Worm (Caenorhabditis elegans) whole organism, midembryonic: ENCODE data around the gene srw-133.

Experiments used
- T22C8.4 ChIP-seq: fragments of 200-800 bp; sonication (Bioruptor generic); IDR thresholded peaks from 2 replicates; pipeline ENCODE4 v1.3.6; 2022; ENCODE audit warnings: missing genetic modification characterization, missing compliant biosample characterization
- cog-1 ChIP-seq: sonication (generic microtip); optimal IDR thresholded peaks from 2 replicates; lab custom pipeline; 2016; ENCODE audit warnings: missing genetic modification characterization, missing compliant biosample characterization
- flt-1 ChIP-seq: fragments of 200-800 bp; sonication (Bioruptor generic); IDR thresholded peaks from 2 replicates; pipeline ENCODE4 v1.3.6; 2022; ENCODE audit warnings: missing genetic modification characterization, missing compliant biosample characterization
- klf-2 ChIP-seq: fragments of 200-800 bp; sonication (Bioruptor generic); conservative IDR thresholded peaks from 2 replicates; pipeline ENCODE4 v1.3.6; 2022; ENCODE audit warnings: missing genetic modification reagents, missing genetic modification characterization, missing compliant biosample characterization
- med-1 ChIP-seq: sonication (generic microtip); optimal IDR thresholded peaks from 2 replicates; lab custom pipeline; 2017; ENCODE audit warnings: missing genetic modification characterization, mild to moderate bottlenecking, missing compliant biosample characterization, antibody characterized with exemption, missing genetic modification reagents; ENCODE audit not compliant: insufficient read depth
- ref-1 ChIP-seq: fragments of 200-800 bp; sonication (Bioruptor generic); conservative IDR thresholded peaks from 2 replicates; pipeline ENCODE4 v1.3.6; 2022; ENCODE audit warnings: missing genetic modification reagents, missing genetic modification characterization, missing compliant biosample characterization
- tab-1 ChIP-seq: fragments of 200-800 bp; sonication (Bioruptor generic); IDR thresholded peaks from 2 replicates; pipeline ENCODE4 v1.3.6; 2022; ENCODE audit warnings: missing genetic modification characterization, missing compliant biosample characterization
- ztf-23 ChIP-seq: fragments of 200-800 bp; sonication (Bioruptor generic); IDR thresholded peaks from 2 replicates; pipeline ENCODE4 v1.3.6; 2022; ENCODE audit warnings: missing genetic modification reagents, missing genetic modification characterization, missing compliant biosample characterization
- ztf-29 ChIP-seq: fragments of 200-800 bp; sonication (Bioruptor generic); IDR thresholded peaks from 2 replicates; pipeline ENCODE4 v1.3.6; 2022; ENCODE audit warnings: missing genetic modification reagents, missing genetic modification characterization, missing compliant biosample characterization

The srw-133 gene

DNA sequence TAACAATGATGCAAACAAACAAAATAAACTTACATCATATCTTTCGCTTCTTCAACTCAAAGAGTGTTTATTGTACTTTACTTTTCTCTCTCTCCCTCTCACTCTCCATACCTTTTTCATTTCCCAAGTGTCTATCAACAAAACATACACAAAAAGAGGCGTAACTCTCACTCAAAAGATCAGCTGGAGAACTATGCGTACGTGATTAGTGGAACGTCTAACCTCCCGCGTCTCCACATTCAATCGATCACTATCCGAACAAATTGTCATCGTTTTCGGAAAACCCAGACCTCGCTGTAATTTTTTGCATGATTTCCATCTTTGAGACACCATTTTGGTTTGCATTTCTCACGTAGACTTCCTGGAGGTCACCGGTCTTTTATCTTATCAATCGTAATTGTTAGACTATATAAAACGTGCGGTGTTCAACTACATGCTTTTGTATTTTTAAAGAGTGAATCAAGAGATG, 17.0 kb upstream of the srw-133 start, which contains the start of gene nhr-57:
Gene nhr-57, plus strand, starts transcription at position 419 of the 469 bp plus-strand sequence.
- TF ChIP-seq klf-2 (GFP tag; lab: Robert Waterston, UW) (no peak), flt-1 (GFP tag; lab: Robert Waterston, UW) (no peak), T22C8.4 (GFP tag; lab: Robert Waterston, UW) (no peak), ztf-23 (GFP tag; lab: Robert Waterston, UW) (no peak), ref-1 (GFP tag; lab: Robert Waterston, UW) (no peak), tab-1 (GFP tag; lab: Robert Waterston, UW) (no peak), med-1 (GFP tag; lab: Kevin White, UChicago) (no peak), ztf-29 (no peak), cog-1 (tag; lab: Kevin White, UChicago) (no peak)

DNA sequence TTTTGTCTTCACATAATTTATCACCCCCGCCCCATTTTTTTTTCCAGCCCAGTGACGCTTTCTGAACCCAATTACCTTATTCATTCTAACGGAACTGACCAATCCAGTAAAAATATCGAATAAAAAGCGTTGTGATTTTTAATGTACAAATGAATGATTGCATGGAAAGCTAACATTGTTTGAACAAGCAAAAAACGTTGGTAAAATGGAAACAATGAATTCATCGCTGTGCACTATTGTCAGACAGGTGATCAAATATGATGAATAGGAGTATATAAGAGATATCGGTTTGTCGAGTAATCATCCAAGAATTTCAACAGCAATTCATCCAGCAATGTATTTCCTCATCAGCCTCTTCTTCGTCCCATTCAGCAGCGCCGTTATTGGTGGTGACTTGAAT, 15.1 kb upstream of the srw-133 start, which contains the start of gene phat-4:
Gene phat-4, plus strand, starts transcription at position 301 of the 400 bp plus-strand sequence.
- TF ChIP-seq klf-2 (GFP tag; lab: Robert Waterston, UW), result no peak
- no peak for TF ChIP-seq T22C8.4 (GFP tag; lab: Robert Waterston, UW)

DNA sequence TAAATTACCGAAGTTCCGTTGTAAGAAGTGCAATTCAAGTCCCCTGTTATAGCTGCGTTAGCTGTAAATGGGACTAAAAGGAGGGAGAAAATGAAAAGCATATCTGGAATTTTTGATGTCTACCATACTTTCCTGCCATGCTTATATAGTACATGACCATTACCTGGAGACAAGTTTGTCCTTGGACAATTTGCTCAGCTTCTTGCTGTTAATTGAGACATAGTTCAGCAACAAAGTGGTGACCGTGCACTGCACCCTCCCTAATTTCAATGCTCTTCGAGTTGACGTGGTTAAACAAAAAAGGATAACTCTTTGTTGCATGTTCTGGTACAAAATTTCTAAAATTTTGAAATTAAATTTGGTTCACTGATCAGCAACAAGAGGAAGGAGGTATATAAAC, 12.9 kb upstream of the srw-133 start, which contains the start of gene T05B4.13:
Gene T05B4.13, minus strand, starts transcription at position 101 of the 400 bp plus-strand sequence.
- TF ChIP-seq ztf-23 (GFP tag; lab: Robert Waterston, UW) (no peak), flt-1 (GFP tag; lab: Robert Waterston, UW) (no peak)

DNA sequence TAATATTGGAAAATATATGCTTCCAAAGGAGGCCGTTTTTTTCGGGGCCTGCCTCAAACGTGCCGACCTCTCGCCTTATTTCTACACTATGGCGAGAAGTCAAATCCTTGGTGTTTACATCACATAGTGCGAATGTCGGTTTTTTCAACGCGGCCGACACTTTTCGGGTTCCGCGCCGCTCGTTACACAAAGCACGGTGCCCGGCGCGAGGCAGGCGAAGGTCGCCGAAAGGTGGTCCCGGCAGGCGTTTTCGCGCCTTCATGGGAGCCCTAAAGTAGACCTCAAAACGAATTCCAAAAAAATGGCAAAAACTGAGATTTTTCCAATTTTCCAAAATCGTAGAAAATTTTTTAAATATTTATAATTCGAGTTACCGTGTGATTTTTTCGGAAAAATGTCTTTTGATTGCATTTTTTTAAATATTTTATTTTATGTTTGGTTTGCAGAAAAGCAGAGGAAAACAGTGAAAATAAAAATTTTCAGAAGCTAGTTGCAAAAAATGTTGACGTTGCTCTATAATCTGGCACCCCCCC, 11.1 kb upstream of the srw-133 start, which contains the start of gene T05B4.12:
Gene T05B4.12, minus strand, starts transcription at position 483 of the 533 bp plus-strand sequence.
- TF ChIP-seq ztf-29, result no peak
- no peak for TF ChIP-seq tab-1 (GFP tag; lab: Robert Waterston, UW)
- no peak for TF ChIP-seq med-1 (GFP tag; lab: Kevin White, UChicago)
- TF ChIP-seq ref-1 (GFP tag; lab: Robert Waterston, UW), result no peak
- no peak for TF ChIP-seq klf-2 (GFP tag; lab: Robert Waterston, UW)
- TF ChIP-seq ztf-23 (GFP tag; lab: Robert Waterston, UW), result no peak
- no peak for TF ChIP-seq T22C8.4 (GFP tag; lab: Robert Waterston, UW)
- no peak for TF ChIP-seq flt-1 (GFP tag; lab: Robert Waterston, UW)
- no peak for TF ChIP-seq cog-1 (tag; lab: Kevin White, UChicago)

DNA sequence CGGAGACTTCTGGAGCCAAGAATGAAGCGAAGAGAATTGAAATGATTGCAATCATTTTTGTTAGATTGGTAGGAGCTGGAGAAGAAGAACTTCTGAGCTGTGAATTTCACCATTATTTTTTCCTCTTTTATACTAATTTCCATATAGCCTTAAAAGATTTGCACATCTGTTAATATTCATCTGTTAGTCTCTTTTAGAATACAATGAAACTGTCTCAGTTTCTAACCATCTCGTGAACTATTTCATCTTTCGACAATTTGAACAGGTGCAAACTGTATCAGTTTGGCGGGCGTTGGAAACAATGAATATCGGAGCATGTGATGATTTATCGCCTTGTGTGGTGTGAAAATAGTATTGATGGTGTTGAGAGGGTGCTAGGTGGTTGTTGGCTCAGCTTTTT, 7.9 kb upstream of the srw-133 start, which contains the start of gene phat-5:
Gene phat-5, minus strand, starts transcription at position 101 of the 400 bp plus-strand sequence.
- no peak for TF ChIP-seq ztf-29
- TF ChIP-seq med-1 (GFP tag; lab: Kevin White, UChicago), result no peak
- TF ChIP-seq ztf-23 (GFP tag; lab: Robert Waterston, UW), result no peak
- no peak for TF ChIP-seq ref-1 (GFP tag; lab: Robert Waterston, UW)
- TF ChIP-seq klf-2 (GFP tag; lab: Robert Waterston, UW), result no peak
- TF ChIP-seq T22C8.4 (GFP tag; lab: Robert Waterston, UW), result no peak
- TF ChIP-seq tab-1 (GFP tag; lab: Robert Waterston, UW), result no peak
- no peak for TF ChIP-seq flt-1 (GFP tag; lab: Robert Waterston, UW)
- TF ChIP-seq cog-1 (tag; lab: Kevin White, UChicago), result no peak

DNA sequence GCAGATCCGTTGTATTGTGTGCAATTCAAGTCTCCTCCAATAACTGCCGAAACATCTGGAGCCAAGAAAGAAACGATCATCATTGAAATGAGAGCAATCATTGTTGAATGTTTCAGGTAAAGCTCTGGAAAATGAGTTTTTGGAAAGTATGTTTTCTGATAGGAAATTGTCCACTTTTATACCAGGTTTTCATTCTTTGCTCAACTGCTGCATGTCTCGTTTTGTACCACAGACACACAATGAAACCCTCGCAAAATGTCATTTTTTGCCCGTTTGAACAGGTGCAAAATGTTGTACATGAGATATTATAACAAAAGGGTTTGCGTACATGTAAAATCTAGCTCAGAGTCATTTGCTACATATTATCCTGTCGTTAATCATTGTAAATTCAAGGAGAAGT, 6.1 kb upstream of the srw-133 start, which contains the start of gene T05B4.10:
Gene T05B4.10, minus strand, starts transcription at position 101 of the 400 bp plus-strand sequence.
- TF ChIP-seq T22C8.4 (GFP tag; lab: Robert Waterston, UW) (no peak), ref-1 (GFP tag; lab: Robert Waterston, UW) (no peak), ztf-29 (no peak), med-1 (GFP tag; lab: Kevin White, UChicago) (no peak), flt-1 (GFP tag; lab: Robert Waterston, UW) (no peak), cog-1 (tag; lab: Kevin White, UChicago) (no peak), klf-2 (GFP tag; lab: Robert Waterston, UW) (no peak), ztf-23 (GFP tag; lab: Robert Waterston, UW) (no peak)

DNA sequence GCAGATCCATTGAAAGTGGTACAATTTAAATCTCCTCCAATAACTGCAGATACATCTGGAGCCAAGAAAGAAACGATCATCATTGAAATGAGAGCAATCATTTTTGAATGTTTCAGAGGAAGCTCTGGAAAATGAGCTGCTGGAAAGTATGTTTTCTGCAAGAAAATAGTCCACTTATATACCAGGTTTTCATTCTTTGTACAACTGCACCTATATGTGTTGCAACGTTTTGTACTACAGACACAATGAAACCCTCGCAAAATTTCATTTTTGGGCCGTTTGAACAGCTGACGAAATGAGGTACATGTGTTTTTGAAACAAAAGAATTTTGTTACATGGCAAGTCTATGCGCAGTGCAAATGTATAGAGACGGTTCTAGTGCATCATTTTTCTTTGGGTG, 3.8 kb upstream of the srw-133 start, which contains the start of gene T05B4.9:
Gene T05B4.9, minus strand, starts transcription at position 101 of the 400 bp plus-strand sequence.
- TF ChIP-seq klf-2 (GFP tag; lab: Robert Waterston, UW) (no peak), med-1 (GFP tag; lab: Kevin White, UChicago) (no peak)

DNA sequence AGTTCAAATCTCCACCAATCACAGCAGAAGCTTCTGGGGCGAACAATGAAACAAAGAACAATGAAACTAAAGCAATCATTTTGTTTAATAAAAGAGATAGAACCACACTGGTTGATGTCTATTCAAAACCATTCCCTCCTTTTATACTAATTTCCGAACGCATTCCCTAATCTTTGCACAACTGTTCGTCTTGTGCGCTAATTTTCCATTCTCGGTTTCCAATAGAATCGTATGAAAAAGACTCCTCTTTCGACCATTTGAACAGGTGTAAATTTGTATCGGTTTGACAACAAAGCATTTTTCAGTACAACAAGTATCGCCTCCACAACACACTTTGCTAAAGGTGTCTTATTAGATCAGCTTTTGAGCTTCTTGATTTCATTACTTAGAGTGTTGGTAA, 1.5 kb upstream of the srw-133 start, which contains the start of gene T05B4.8:
Gene T05B4.8, minus strand, starts transcription at position 101 of the 400 bp plus-strand sequence.
- no peak for TF ChIP-seq ztf-23 (GFP tag; lab: Robert Waterston, UW)
- no peak for TF ChIP-seq med-1 (GFP tag; lab: Kevin White, UChicago)
- TF ChIP-seq T22C8.4 (GFP tag; lab: Robert Waterston, UW), result no peak
- TF ChIP-seq cog-1 (tag; lab: Kevin White, UChicago), result no peak
- no peak for TF ChIP-seq ref-1 (GFP tag; lab: Robert Waterston, UW)
- TF ChIP-seq ztf-29, result no peak
- no peak for TF ChIP-seq tab-1 (GFP tag; lab: Robert Waterston, UW)
- no peak for TF ChIP-seq flt-1 (GFP tag; lab: Robert Waterston, UW)
- TF ChIP-seq klf-2 (GFP tag; lab: Robert Waterston, UW), result no peak

DNA sequence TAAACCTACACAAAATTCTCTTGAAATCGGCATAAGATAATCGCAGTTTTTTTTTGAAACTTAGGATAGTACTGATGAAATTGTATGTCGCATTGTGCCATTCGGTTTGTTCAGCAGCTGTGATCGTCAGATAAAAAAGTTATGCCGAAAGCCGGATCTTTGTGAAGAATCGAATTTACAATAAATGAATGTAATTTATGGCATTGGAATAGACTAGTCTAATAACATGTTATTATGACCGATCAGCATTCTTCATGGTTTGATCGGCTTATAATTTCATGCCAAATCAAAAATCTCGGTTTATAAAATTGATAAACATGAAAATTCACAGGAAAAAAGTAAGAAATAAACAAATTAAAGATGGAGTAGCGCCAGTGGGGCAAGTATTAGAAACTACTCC, 2.0 kb downstream of the srw-133 start, which contains the start of gene srw-134:
Gene srw-134, minus strand, starts transcription at position 101 of the 400 bp plus-strand sequence.
- no peak for TF ChIP-seq klf-2 (GFP tag; lab: Robert Waterston, UW)
- TF ChIP-seq ztf-29, result no peak
- no peak for TF ChIP-seq cog-1 (tag; lab: Kevin White, UChicago)
- no peak for TF ChIP-seq T22C8.4 (GFP tag; lab: Robert Waterston, UW)
- no peak for TF ChIP-seq med-1 (GFP tag; lab: Kevin White, UChicago)
- TF ChIP-seq tab-1 (GFP tag; lab: Robert Waterston, UW), result no peak
- TF ChIP-seq flt-1 (GFP tag; lab: Robert Waterston, UW), result no peak
- TF ChIP-seq ref-1 (GFP tag; lab: Robert Waterston, UW), result no peak
- TF ChIP-seq ztf-23 (GFP tag; lab: Robert Waterston, UW), result no peak
